Worm (Caenorhabditis elegans): ENCODE measurements around the gene ttr-34.

Gene ttr-34

DNA sequence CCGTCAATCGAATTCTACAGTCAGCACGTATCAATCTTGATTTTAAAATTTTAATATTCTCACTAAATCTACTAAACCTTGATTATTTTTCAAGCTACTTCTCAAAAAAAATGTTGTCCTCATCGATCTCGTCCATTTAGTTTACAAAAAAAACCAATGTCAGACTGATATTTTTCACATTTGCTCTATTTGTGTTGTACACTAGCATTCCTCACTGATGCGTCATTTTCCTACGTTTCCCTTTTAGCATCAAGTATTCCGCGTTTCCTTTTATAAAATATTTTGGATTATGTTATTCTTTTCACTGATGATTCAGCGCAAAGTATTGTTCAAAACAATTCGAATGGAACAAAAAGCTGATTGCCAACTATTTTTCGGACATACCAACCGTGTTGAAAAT lies at the start of gene ttr-34:
Gene ttr-34 (plus strand): TSS at position 301 of the 400 bp plus-strand sequence.
- TF ChIP-seq zip-11 (GFP tag; IDR thresholded peaks at IDR 0.05): no peak
- no peak for TF ChIP-seq tra-1 (GFP tag; IDR thresholded peaks at IDR 0.05)
- peak in 1 of 2 experiments; percentile 14 for TF ChIP-seq unc-62 (GFP tag; optimal IDR thresholded peaks at IDR 0.05 in 1 of 2)
- TF ChIP-seq unc-62 (tag; optimal IDR thresholded peaks at IDR 0.05): no peak
- peak; percentile 32 for TF ChIP-seq dve-1 (tag; optimal IDR thresholded peaks at IDR 0.05; ENCODE audit: insufficient read depth)
- TF ChIP-seq ceh-82 (tag; optimal IDR thresholded peaks at IDR 0.05): no peak
- no peak for TF ChIP-seq F10B5.3 (tag; optimal IDR thresholded peaks at IDR 0.05)

DNA sequence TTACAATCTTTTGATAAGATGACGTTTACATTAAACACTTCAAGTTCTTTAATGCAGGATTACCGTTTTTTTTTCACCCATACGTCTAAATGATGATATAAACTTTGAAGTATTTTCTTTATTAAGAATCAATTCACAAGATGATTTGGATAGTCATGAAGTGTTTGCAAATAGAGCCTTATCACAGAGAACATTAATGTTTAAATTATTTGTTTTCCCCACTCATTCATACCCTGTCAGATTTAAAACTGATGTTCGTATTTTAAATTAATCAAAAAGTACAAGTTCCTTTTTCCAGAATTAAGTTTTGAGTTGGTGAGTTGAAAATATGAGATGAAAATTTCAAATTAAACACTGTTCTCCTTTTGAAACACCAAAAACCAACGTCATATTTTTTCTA lies 48.9 kb upstream of the ttr-34 start, which contains the start of gene R03G8.3:
Gene R03G8.3 (plus strand): TSS at position 301 of the 400 bp plus-strand sequence.
- TF ChIP-seq Y5F2A.4 (GFP tag; optimal IDR thresholded peaks at IDR 0.05) (no peak), dmd-6 (GFP tag; IDR thresholded peaks at IDR 0.05) (no peak), hlh-30 (tag; optimal IDR thresholded peaks at IDR 0.05; ENCODE audit: insufficient read depth) (no peak), pqm-1 (tag; optimal IDR thresholded peaks at IDR 0.05) (peak; percentile 0), mes-2 (tag; optimal IDR thresholded peaks at IDR 0.05; ENCODE audit: poor library complexity, severe bottlenecking) (no peak)

DNA sequence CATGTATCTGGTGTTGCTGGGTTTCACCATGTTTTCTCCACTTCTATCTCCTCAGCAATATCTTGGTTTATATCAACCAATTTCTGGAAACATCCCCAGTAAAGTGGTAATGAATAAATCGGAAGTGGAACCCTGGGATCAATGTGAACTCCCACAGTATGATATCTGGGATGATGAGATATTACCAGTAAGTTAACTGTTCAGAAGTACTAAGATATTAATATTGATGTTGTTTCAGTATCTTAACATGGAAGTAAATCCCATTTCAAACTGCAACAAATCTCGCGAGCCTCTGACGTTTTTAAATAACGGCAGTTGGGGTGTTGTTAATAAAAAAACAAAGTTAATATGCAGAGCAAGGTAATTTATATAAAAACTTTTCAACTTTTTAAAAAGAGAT lies 48.4 kb upstream of the ttr-34 start:
- peak in 1 of 2 experiments; percentile 94 for TF ChIP-seq unc-62 (GFP tag; optimal IDR thresholded peaks at IDR 0.05 in 1 of 2)
- TF ChIP-seq unc-62 (tag; optimal IDR thresholded peaks at IDR 0.05): no peak
- TF ChIP-seq pha-4 (GFP tag; IDR thresholded peaks at IDR 0.05): no peak
- no peak for TF ChIP-seq pha-4 (tag; optimal IDR thresholded peaks at IDR 0.05)

DNA sequence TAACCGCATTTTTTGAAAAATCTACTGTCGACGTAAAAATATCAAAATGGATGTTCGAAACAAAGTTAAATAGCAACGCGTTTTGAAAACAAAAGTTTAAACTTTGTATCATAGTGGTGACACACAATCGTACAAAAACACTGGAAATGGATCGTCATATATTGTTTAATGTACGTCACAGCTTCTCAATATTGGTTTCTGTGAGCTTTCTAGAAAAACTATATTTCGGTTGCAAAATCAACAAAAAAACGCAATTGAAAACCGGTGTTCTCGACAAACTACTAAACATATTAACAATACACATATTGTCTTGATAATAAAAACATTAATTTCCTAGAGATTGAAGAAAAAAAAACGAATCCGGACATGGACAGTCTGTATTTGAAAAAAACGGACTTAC lies 39.2 kb upstream of the ttr-34 start, which contains the start of gene R03G8.6:
Gene R03G8.6 (minus strand): TSS at position 101 of the 400 bp plus-strand sequence.
- TF ChIP-seq zag-1 (tag; optimal IDR thresholded peaks at IDR 0.05) (no peak), daf-8 (GFP tag; IDR thresholded peaks at IDR 0.05) (no peak), unc-39 (tag; optimal IDR thresholded peaks at IDR 0.05) (no peak), nhr-28 (tag; optimal IDR thresholded peaks at IDR 0.05) (no peak)

DNA sequence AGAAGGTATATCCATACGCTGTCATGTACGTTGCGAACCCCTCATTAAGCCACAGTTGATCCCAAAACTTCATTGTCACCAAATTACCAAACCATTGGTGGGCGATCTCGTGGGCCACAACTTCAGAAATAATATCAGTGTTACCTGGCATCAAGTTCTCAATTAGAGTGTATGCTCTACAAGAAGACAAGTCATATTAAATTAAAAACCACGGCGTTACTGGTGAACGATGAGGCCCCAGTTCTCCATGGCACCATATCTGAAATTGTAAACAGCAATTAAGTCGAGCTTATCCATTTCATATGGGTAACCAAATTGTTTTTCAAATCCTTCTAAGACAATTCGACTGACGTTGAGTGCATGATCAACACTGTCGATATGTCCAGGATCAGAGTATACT lies 36.8 kb upstream of the ttr-34 start:
- peak in 1 of 2 experiments; percentile 91 for TF ChIP-seq unc-62 (GFP tag; optimal IDR thresholded peaks at IDR 0.05 in 1 of 2)
- no peak for TF ChIP-seq unc-62 (tag; optimal IDR thresholded peaks at IDR 0.05)
- TF ChIP-seq nhr-42 (GFP tag; IDR thresholded peaks at IDR 0.05): no peak

DNA sequence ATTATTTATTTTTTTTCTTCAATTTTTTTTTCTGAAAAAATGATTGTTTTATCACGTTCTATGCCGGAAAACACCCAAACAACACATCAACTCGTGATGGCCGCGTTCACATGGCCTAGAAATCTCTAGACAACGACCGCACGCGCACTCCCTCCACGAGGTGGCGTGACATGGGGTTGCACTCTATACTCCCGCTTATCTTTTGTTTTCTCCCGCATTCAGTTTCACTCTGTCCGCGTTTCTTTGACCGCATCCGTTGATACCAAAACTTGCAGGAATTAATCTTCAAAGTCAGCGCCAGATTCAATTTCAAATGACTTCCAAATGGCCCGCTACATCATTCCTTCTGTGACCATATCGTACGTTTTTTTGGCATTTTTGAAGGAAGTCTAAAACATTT lies 34.6 kb upstream of the ttr-34 start, which contains the start of gene F17H10.1:
Gene F17H10.1 (plus strand): TSS at position 276 of the 400 bp plus-strand sequence.
- no peak for TF ChIP-seq sdz-12 (GFP tag; optimal IDR thresholded peaks at IDR 0.05)
- TF ChIP-seq pqm-1 (tag; optimal IDR thresholded peaks at IDR 0.05): peak; percentile 20
- 0 out of 2 replicates have a peak, but pooled peaks have one; percentile 52 for TF ChIP-seq Y105C5A.15 (GFP tag; IDR thresholded peaks at IDR 0.05)
- peak; percentile 100 for TF ChIP-seq hlh-30 (tag; optimal IDR thresholded peaks at IDR 0.05; ENCODE audit: insufficient read depth)
- TF ChIP-seq dmd-8 (GFP tag; IDR thresholded peaks at IDR 0.05): no peak
- TF ChIP-seq mxl-3 (GFP tag; optimal IDR thresholded peaks at IDR 0.05): peak; percentile 96
- peak; percentile 62; the same call in 1 of the 2 replicates for TF ChIP-seq set-16 (GFP tag; IDR thresholded peaks at IDR 0.05)
- peak; percentile 77 for TF ChIP-seq hmg-1.1 (GFP tag; IDR thresholded peaks at IDR 0.05)
- TF ChIP-seq F37D6.2 (tag; optimal IDR thresholded peaks at IDR 0.05): no peak
- no peak for TF ChIP-seq ztf-11 (tag; optimal IDR thresholded peaks at IDR 0.05)
- peak; percentile 91 for TF ChIP-seq mes-2 (tag; optimal IDR thresholded peaks at IDR 0.05; ENCODE audit: poor library complexity, severe bottlenecking)
- peak; percentile 84 for TF ChIP-seq nhr-11 (tag; optimal IDR thresholded peaks at IDR 0.05)
- TF ChIP-seq madf-5 (GFP tag; IDR thresholded peaks at IDR 0.05): peak in 1 of 2 experiments; percentile 70; a peak in 1 of 4 replicates
- peak; percentile 77 to 98 for TF ChIP-seq hif-1 (tag; optimal IDR thresholded peaks at IDR 0.05)
- TF ChIP-seq attf-4 (tag; optimal IDR thresholded peaks at IDR 0.05): no peak
- TF ChIP-seq madf-9 (GFP tag; conservative IDR thresholded peaks at IDR 0.05): peak; percentile 65; the same call in 1 of the 2 replicates
- peak; percentile 84 for TF ChIP-seq nhr-77 (tag; optimal IDR thresholded peaks at IDR 0.05)
- peak; percentile 97 for TF ChIP-seq nhr-28 (tag; optimal IDR thresholded peaks at IDR 0.05)
- TF ChIP-seq D1046.2 (GFP tag; IDR thresholded peaks at IDR 0.05): peak; percentile 75; the same call in 1 of the 2 replicates
- TF ChIP-seq T20F7.1 (GFP tag; optimal IDR thresholded peaks at IDR 0.05): peak; percentile 70
- peak; percentile 73 for TF ChIP-seq T26A8.4 (GFP tag; IDR thresholded peaks at IDR 0.05)
- TF ChIP-seq lin-38 (GFP tag; IDR thresholded peaks at IDR 0.05): no peak
- TF ChIP-seq lin-1 (GFP tag; IDR thresholded peaks at IDR 0.05): peak; percentile 90
- peak; percentile 82 for TF ChIP-seq php-3 (GFP tag; IDR thresholded peaks at IDR 0.05)
- TF ChIP-seq F26F4.8 (GFP tag; conservative IDR thresholded peaks at IDR 0.05): no peak
- TF ChIP-seq tra-1 (GFP tag; IDR thresholded peaks at IDR 0.05): peak; percentile 93
- peak; percentile 40 for TF ChIP-seq dpl-1 (GFP tag; optimal IDR thresholded peaks at IDR 0.05)

Measured in whole organism, L4 larva.